Fruit fly (Drosophila melanogaster) whole organism, embryonic: Measurements from ENCODE around the gene cpb.

ENCODE experiments used
- B-H2 ChIP-seq: fragments of 200-800 bp; sonication (Bioruptor generic); optimal IDR thresholded peaks from 2 replicates; lab custom pipeline; 2018; ENCODE audit warnings: missing biosample characterization, mild to moderate bottlenecking, missing genetic modification characterization
- CG10209 ChIP-seq: fragments of 200-800 bp; sonication (Bioruptor generic); optimal IDR thresholded peaks from 3 replicates; lab custom pipeline; 2017; ENCODE audit warnings: missing biosample characterization, mild to moderate bottlenecking, missing genetic modification characterization, missing genetic modification reagents
- CG10267 ChIP-seq: fragments of 200-800 bp; sonication (Bioruptor generic); optimal IDR thresholded peaks from 2 replicates; lab custom pipeline; 2018; ENCODE audit warnings: missing biosample characterization, mild to moderate bottlenecking, missing genetic modification characterization, moderate library complexity
- CG10565 ChIP-seq: fragments of 200-800 bp; sonication (Bioruptor generic); optimal IDR thresholded peaks from 3 replicates; lab custom pipeline; 2016; ENCODE audit warnings: missing biosample characterization, mild to moderate bottlenecking, missing genetic modification characterization
- CG11247 ChIP-seq: fragments of 200-800 bp; sonication (Bioruptor generic); IDR thresholded peaks from 2 replicates; pipeline ENCODE4 v1.3.6; 2022; ENCODE audit warnings: missing biosample characterization, missing genetic modification characterization
- CG11695 ChIP-seq: fragments of 200-800 bp; sonication (Bioruptor generic); IDR thresholded peaks from 3 replicates; pipeline ENCODE4 v1.3.6; 2022; ENCODE audit warnings: missing biosample characterization, missing genetic modification characterization
- CG12104 ChIP-seq: fragments of 200-800 bp; sonication (Bioruptor generic); optimal IDR thresholded peaks from 3 replicates; lab custom pipeline; 2016; ENCODE audit warnings: missing biosample characterization, missing genetic modification characterization
- CG12236 ChIP-seq: fragments of 200-800 bp; sonication (Bioruptor generic); optimal IDR thresholded peaks from 2 replicates; lab custom pipeline; 2016; ENCODE audit warnings: missing biosample characterization, missing genetic modification characterization
- CG12659 ChIP-seq: fragments of 200-800 bp; sonication (Bioruptor generic); optimal IDR thresholded peaks from 3 replicates; lab custom pipeline; 2017; ENCODE audit warnings: mild to moderate bottlenecking, missing biosample characterization, missing genetic modification reagents, missing genetic modification characterization
- CG14710 ChIP-seq: fragments of 200-800 bp; sonication (Bioruptor generic); optimal IDR thresholded peaks from 3 replicates; lab custom pipeline; 2019; ENCODE audit warnings: missing biosample characterization, mild to moderate bottlenecking, missing genetic modification characterization, moderate library complexity
- CG15269 ChIP-seq: fragments of 200-800 bp; sonication (Bioruptor generic); optimal IDR thresholded peaks from 2 replicates; lab custom pipeline; 2018; ENCODE audit warnings: missing biosample characterization, mild to moderate bottlenecking, missing genetic modification characterization, moderate library complexity
- CG1603 ChIP-seq: fragments of 200-800 bp; sonication (Bioruptor generic); optimal IDR thresholded peaks from 2 replicates; lab custom pipeline; 2019; ENCODE audit warnings: missing biosample characterization, mild to moderate bottlenecking, missing genetic modification characterization, moderate library complexity
- CG16813 ChIP-seq: fragments of 200-800 bp; sonication (Bioruptor generic); IDR thresholded peaks from 3 replicates; pipeline ENCODE4 v1.3.6; 2022; ENCODE audit warnings: missing biosample characterization, missing genetic modification characterization; ENCODE audit not compliant: partially characterized antibody
- CG17359 ChIP-seq: fragments of 200-800 bp; sonication (Bioruptor generic); optimal IDR thresholded peaks from 3 replicates; lab custom pipeline; 2018; ENCODE audit warnings: missing biosample characterization, mild to moderate bottlenecking, missing genetic modification characterization, moderate library complexity
- CG2712 ChIP-seq: fragments of 200-800 bp; optimal IDR thresholded peaks from 3 replicates; lab custom pipeline; 2019; ENCODE audit warnings: missing biosample characterization, mild to moderate bottlenecking, missing genetic modification characterization, moderate library complexity
- CG30431 ChIP-seq: fragments of 200-800 bp; sonication (Bioruptor generic); optimal IDR thresholded peaks from 2 replicates; lab custom pipeline; 2017; ENCODE audit warnings: missing biosample characterization, missing genetic modification characterization
- CG3726 ChIP-seq: fragments of 200-800 bp; sonication (Bioruptor generic); IDR thresholded peaks from 3 replicates; pipeline ENCODE4, ENCODE4 v1.3.6; 2022; ENCODE audit warnings: missing biosample characterization, missing genetic modification characterization
- CG3995 ChIP-seq: fragments of 200-800 bp; sonication (Bioruptor generic); optimal IDR thresholded peaks from 3 replicates; lab custom pipeline; 2016; ENCODE audit warnings: missing biosample characterization, missing genetic modification characterization
- CG5245 ChIP-seq: fragments of 200-800 bp; sonication (Bioruptor generic); optimal IDR thresholded peaks from 3 replicates; lab custom pipeline; 2016; ENCODE audit warnings: missing biosample characterization, missing genetic modification characterization
- CG6272 ChIP-seq: fragments of 200-800 bp; sonication (Bioruptor generic); IDR thresholded peaks from 2 replicates; pipeline ENCODE4 v1.3.6; 2022; ENCODE audit warnings: missing biosample characterization, missing genetic modification characterization
- CG7928 ChIP-seq: fragments of 200-800 bp; sonication (Bioruptor generic); optimal IDR thresholded peaks from 2 replicates; lab custom pipeline; 2017; ENCODE audit warnings: missing biosample characterization, mild to moderate bottlenecking, missing genetic modification characterization
- CHES-1-like ChIP-seq: fragments of 200-800 bp; sonication (Bioruptor generic); optimal IDR thresholded peaks from 2 replicates; lab custom pipeline; 2016; ENCODE audit warnings: missing biosample characterization, missing genetic modification characterization
- D19A ChIP-seq: fragments of 200-800 bp; optimal IDR thresholded peaks from 3 replicates; lab custom pipeline; 2019; ENCODE audit warnings: missing biosample characterization, mild to moderate bottlenecking, missing genetic modification characterization, moderate library complexity
- Dp ChIP-seq: fragments of 200-800 bp; sonication (Bioruptor generic); optimal IDR thresholded peaks from 2 replicates; lab custom pipeline; 2018; ENCODE audit warnings: missing biosample characterization, mild to moderate bottlenecking, missing genetic modification characterization, moderate library complexity
- H15 ChIP-seq: fragments of 200-800 bp; sonication (Bioruptor generic); IDR thresholded peaks from 3 replicates; pipeline ENCODE4 v1.3.6; 2022; ENCODE audit warnings: missing biosample characterization, missing genetic modification characterization
- HLH54F ChIP-seq: fragments of 200-800 bp; sonication (Bioruptor generic); optimal IDR thresholded peaks from 3 replicates; lab custom pipeline; 2016; ENCODE audit warnings: missing biosample characterization, missing genetic modification characterization
- MTF-1 ChIP-seq: fragments of 200-800 bp; sonication (Bioruptor generic); optimal IDR thresholded peaks from 2 replicates; lab custom pipeline; 2018; ENCODE audit warnings: missing biosample characterization, mild to moderate bottlenecking, missing genetic modification characterization, borderline replicate concordance
- Mad ChIP-seq: fragments of 200-800 bp; sonication (Bioruptor generic); optimal IDR thresholded peaks from 2 replicates; lab custom pipeline; 2016; ENCODE audit warnings: missing biosample characterization, missing genetic modification characterization
- Oli ChIP-seq: fragments of 200-800 bp; sonication (Bioruptor generic); optimal IDR thresholded peaks from 2 replicates; lab custom pipeline; 2018; ENCODE audit warnings: missing biosample characterization, mild to moderate bottlenecking, missing genetic modification characterization, moderate library complexity
- Rfx ChIP-seq: fragments of 200-800 bp; sonication (Bioruptor generic); IDR thresholded peaks from 2 replicates; pipeline ENCODE4 v1.3.6; 2022; ENCODE audit warnings: missing biosample characterization, missing genetic modification characterization
- Sin3A ChIP-seq: fragments of >200 bp; optimal IDR thresholded peaks from 2 replicates; lab custom pipeline; 2018
- Sry-β ChIP-seq: fragments of 200-800 bp; sonication (Bioruptor generic); optimal IDR thresholded peaks from 2 replicates; lab custom pipeline; 2018; ENCODE audit warnings: missing biosample characterization, mild to moderate bottlenecking, missing genetic modification characterization, moderate library complexity
- Taf1 ChIP-seq: fragments of 200-800 bp; sonication (Bioruptor generic); IDR thresholded peaks from 2 replicates; pipeline ENCODE4 v1.3.6; 2022; ENCODE audit warnings: missing biosample characterization, missing genetic modification characterization
- Xbp1 ChIP-seq: fragments of 200-800 bp; sonication (Bioruptor generic); optimal IDR thresholded peaks from 3 replicates; lab custom pipeline; 2016; ENCODE audit warnings: missing biosample characterization, mild to moderate bottlenecking, missing genetic modification characterization
- cg ChIP-seq: fragments of 200-800 bp; sonication (Bioruptor generic); optimal IDR thresholded peaks from 3 replicates; lab custom pipeline; 2019; ENCODE audit warnings: missing biosample characterization, mild to moderate bottlenecking, missing genetic modification characterization, moderate library complexity
- dpn ChIP-seq, 2 experiments: fragments of 200-800 bp; sonication (Bioruptor generic); optimal IDR thresholded peaks; 3 replicates each; lab custom pipeline; 2016; ENCODE audit warnings: missing biosample characterization in 2 of 2, missing genetic modification characterization in 2 of 2
- exex ChIP-seq: fragments of 200-800 bp; sonication (Bioruptor generic); optimal IDR thresholded peaks from 4 replicates; lab custom pipeline; 2018; ENCODE audit warnings: missing biosample characterization, mild to moderate bottlenecking, missing genetic modification characterization, moderate library complexity
- fd3F ChIP-seq: fragments of 200-800 bp; sonication (Bioruptor generic); optimal IDR thresholded peaks from 2 replicates; lab custom pipeline; 2018; ENCODE audit warnings: missing biosample characterization, mild to moderate bottlenecking, missing genetic modification characterization, moderate library complexity
- klu ChIP-seq: fragments of 200-800 bp; sonication (Bioruptor generic); IDR thresholded peaks from 2 replicates; pipeline ENCODE4 v1.3.6; 2022; ENCODE audit warnings: missing biosample characterization, missing genetic modification characterization
- luna ChIP-seq: fragments of 200-800 bp; sonication (Bioruptor generic); optimal IDR thresholded peaks from 2 replicates; lab custom pipeline; 2016; ENCODE audit warnings: missing biosample characterization, missing genetic modification characterization
- maf-S ChIP-seq: fragments of 200-800 bp; sonication (Bioruptor generic); optimal IDR thresholded peaks from 2 replicates; lab custom pipeline; 2016; ENCODE audit warnings: missing biosample characterization, missing genetic modification characterization
- odd ChIP-seq: fragments of 200-800 bp; sonication (Bioruptor generic); optimal IDR thresholded peaks from 2 replicates; lab custom pipeline; 2017; ENCODE audit warnings: missing biosample characterization, mild to moderate bottlenecking, missing genetic modification characterization
- pb ChIP-seq: fragments of 200-800 bp; sonication (Bioruptor generic); optimal IDR thresholded peaks from 3 replicates; lab custom pipeline; 2016; ENCODE audit warnings: missing biosample characterization, missing genetic modification characterization
- pita ChIP-seq: fragments of 200-800 bp; sonication (Bioruptor generic); optimal IDR thresholded peaks from 2 replicates; lab custom pipeline; 2017; ENCODE audit warnings: missing biosample characterization, mild to moderate bottlenecking, missing genetic modification characterization
- repo ChIP-seq: fragments of 200-800 bp; sonication (Bioruptor generic); optimal IDR thresholded peaks from 2 replicates; lab custom pipeline; 2016; ENCODE audit warnings: missing biosample characterization, missing genetic modification characterization
- row ChIP-seq: fragments of 200-800 bp; sonication (Bioruptor generic); IDR thresholded peaks from 3 replicates; pipeline ENCODE4 v1.3.6; 2022; ENCODE audit warnings: missing biosample characterization, missing genetic modification characterization
- schlank ChIP-seq: fragments of 200-800 bp; sonication (Bioruptor generic); optimal IDR thresholded peaks from 2 replicates; lab custom pipeline; 2018; ENCODE audit warnings: missing biosample characterization, mild to moderate bottlenecking, missing genetic modification characterization
- sim ChIP-seq: fragments of 200-800 bp; sonication (Bioruptor generic); IDR thresholded peaks from 2 replicates; pipeline ENCODE4 v1.3.6; 2022; ENCODE audit warnings: missing biosample characterization, missing genetic modification characterization
- slbo ChIP-seq: fragments of 200-800 bp; sonication (Bioruptor generic); IDR thresholded peaks from 2 replicates; pipeline ENCODE4 v1.3.6; 2022; ENCODE audit warnings: missing biosample characterization, missing genetic modification characterization
- ssp ChIP-seq: fragments of 200-800 bp; sonication (Bioruptor generic); IDR thresholded peaks from 2 replicates; pipeline ENCODE4 v1.3.6; 2022; ENCODE audit warnings: missing biosample characterization, missing genetic modification characterization
- tio ChIP-seq: fragments of 200-800 bp; sonication (Bioruptor generic); optimal IDR thresholded peaks from 2 replicates; lab custom pipeline; 2017; ENCODE audit warnings: missing biosample characterization, missing genetic modification characterization, inconsistent platforms
- toy ChIP-seq: fragments of 200-800 bp; sonication (Bioruptor generic); IDR thresholded peaks from 2 replicates; pipeline ENCODE4 v1.3.6; 2022; ENCODE audit warnings: missing biosample characterization, missing genetic modification characterization
- trh ChIP-seq: fragments of 200-800 bp; sonication (Bioruptor generic); optimal IDR thresholded peaks from 2 replicates; lab custom pipeline; 2016; ENCODE audit warnings: missing biosample characterization, missing genetic modification characterization
- wek ChIP-seq: fragments of 200-800 bp; sonication (Bioruptor generic); optimal IDR thresholded peaks from 3 replicates; lab custom pipeline; 2018; ENCODE audit warnings: missing biosample characterization, mild to moderate bottlenecking, missing genetic modification characterization, moderate library complexity

Gene cpb

dm6 chr2L:1728620-1728944, 23.9 kb downstream of the cpb start, which contains the start of gene Rrp40 (continued):
- TF ChIP-seq tio (no peak), Xbp1 (GFP tag; lab: Kevin White, UChicago) (no peak), CG16813 (no peak), dpn (GFP tag; optimal IDR thresholded peaks at IDR 0.05; lab: Kevin White, UChicago) (no peak), slbo (peak; percentile 17; the same call in 1 of the 2 replicates), CG17359 (tag; lab: Kevin White, UChicago) (no peak), CG3995 (peak; percentile 5), CG12236 (GFP tag; lab: Kevin White, UChicago) (no peak), CG1603 (tag; lab: Kevin White, UChicago) (peak; percentile 33), Rfx (GFP tag; lab: Robert Waterston, UW) (0 out of 2 replicates have a peak, but pooled peaks have one; percentile 7), row (GFP tag; lab: Robert Waterston, UW) (no peak), ssp (GFP tag; lab: Robert Waterston, UW) (no peak), Taf1 (GFP tag; lab: Robert Waterston, UW) (no peak), exex (tag; lab: Kevin White, UChicago) (no peak), CG5245 (no peak), CG14710 (tag; lab: Kevin White, UChicago) (peak; percentile 4), CG12104 (GFP tag; lab: Kevin White, UChicago) (no peak), CG3726 (GFP tag; lab: Robert Waterston, UW) (no peak), wek (no peak), cg (GFP tag; lab: Kevin White, UChicago) (peak; percentile 49), sim (GFP tag; lab: Robert Waterston, UW) (no peak), CG7928 (GFP tag; lab: Kevin White, UChicago) (peak; percentile 91), trh (no peak), CHES-1-like (no peak), pb (GFP tag; lab: Kevin White, UChicago) (no peak), CG30431 (GFP tag; lab: Kevin White, UChicago) (no peak), CG6272 (GFP tag; lab: Robert Waterston, UW) (no peak), MTF-1 (GFP tag; lab: Kevin White, UChicago) (no peak), repo (no peak), CG12659 (GFP tag; lab: Kevin White, UChicago) (peak; percentile 38), Sry-β (GFP tag; lab: Kevin White, UChicago) (no peak), Mad (no peak), Dp (GFP tag; lab: Kevin White, UChicago) (peak; percentile 82), Oli (tag; lab: Kevin White, UChicago) (peak; percentile 13), luna (GFP tag; lab: Kevin White, UChicago) (no peak), CG11247 (GFP tag; lab: Robert Waterston, UW) (no peak), HLH54F (GFP tag; lab: Kevin White, UChicago) (no peak), Sin3A (no peak), CG10267 (tag; lab: Kevin White, UChicago) (peak; percentile 94), fd3F (no peak), CG10565 (GFP tag; lab: Kevin White, UChicago) (no peak), toy (GFP tag; lab: Robert Waterston, UW) (no peak)

dm6 chr2L:1729607-1730011, 24.9 kb downstream of the cpb start, which contains the start of the genes Eno and CG31937:
TSS of gene Eno (minus strand) at chr2L:1729636.
TSS of gene CG31937 (plus strand) at chr2L:1729887.
- TF ChIP-seq D19A (tag; lab: Kevin White, UChicago) (no peak), luna (GFP tag; lab: Kevin White, UChicago) (no peak), odd (peak; percentile 15), CG10209 (GFP tag; lab: Kevin White, UChicago) (peak; percentile 48), pita (GFP tag; lab: Kevin White, UChicago) (no peak), CG11695 (GFP tag; lab: Robert Waterston, UW) (0 out of 3 replicates have a peak, but pooled peaks have one; percentile 31), B-H2 (peak; percentile 69), H15 (peak; percentile 46; the same call in 1 of the 3 replicates), schlank (tag; lab: Kevin White, UChicago) (no peak), CG15269 (peak; percentile 69), klu (GFP tag; lab: Robert Waterston, UW) (peak; percentile 26; the same call in 1 of the 2 replicates), CG2712 (tag; lab: Kevin White, UChicago) (peak; percentile 37), maf-S (GFP tag; lab: Kevin White, UChicago) (peak; percentile 5), tio (peak; percentile 29)
